Fruit fly (Drosophila melanogaster) whole organism, prepupa: ENCODE data around the gene CG15822.

Source experiments
- CG10669 ChIP-seq: fragments of 200-800 bp; sonication (Bioruptor generic); optimal IDR thresholded peaks from 3 replicates; lab custom pipeline; 2018; ENCODE audit warnings: missing biosample characterization, mild to moderate bottlenecking, missing genetic modification characterization, moderate library complexity
- CG11294 ChIP-seq: fragments of 200-800 bp; sonication (Bioruptor generic); IDR thresholded peaks from 2 replicates; pipeline ENCODE4 v1.3.6; 2022; ENCODE audit warnings: missing biosample characterization, missing genetic modification characterization
- CG11902 ChIP-seq: fragments of 200-800 bp; sonication (Bioruptor generic); optimal IDR thresholded peaks from 3 replicates; lab custom pipeline; 2016; ENCODE audit warnings: missing biosample characterization, missing genetic modification characterization
- CG1621 ChIP-seq: fragments of 200-800 bp; sonication (Bioruptor generic); optimal IDR thresholded peaks from 3 replicates; lab custom pipeline; 2018; ENCODE audit warnings: missing biosample characterization, mild to moderate bottlenecking, missing genetic modification characterization
- CG16779 ChIP-seq: fragments of 200-800 bp; sonication (Bioruptor generic); optimal IDR thresholded peaks from 3 replicates; lab custom pipeline; 2017; ENCODE audit warnings: missing biosample characterization, mild to moderate bottlenecking, missing genetic modification characterization
- CG3032 ChIP-seq: fragments of 200-800 bp; optimal IDR thresholded peaks from 2 replicates; lab custom pipeline; 2019; ENCODE audit warnings: missing biosample characterization, mild to moderate bottlenecking, missing genetic modification characterization, moderate library complexity
- CG6163 ChIP-seq: fragments of 200-800 bp; sonication (Bioruptor generic); IDR thresholded peaks from 3 replicates; pipeline ENCODE4 v1.3.6; 2022; ENCODE audit warnings: missing biosample characterization, missing genetic modification characterization
- CG6276 ChIP-seq: fragments of 200-800 bp; sonication (Bioruptor generic); optimal IDR thresholded peaks from 2 replicates; lab custom pipeline; 2017; ENCODE audit warnings: missing biosample characterization, mild to moderate bottlenecking, missing genetic modification characterization
- CG8632 ChIP-seq: fragments of 200-800 bp; sonication (Bioruptor generic); optimal IDR thresholded peaks from 3 replicates; lab custom pipeline; 2016; ENCODE audit warnings: missing biosample characterization, missing genetic modification characterization
- CG9139 ChIP-seq: fragments of 200-800 bp; sonication (Bioruptor generic); optimal IDR thresholded peaks from 3 replicates; lab custom pipeline; 2017; ENCODE audit warnings: missing biosample characterization, mild to moderate bottlenecking, missing genetic modification characterization
- Eip78C ChIP-seq: fragments of 200-800 bp; sonication (Bioruptor generic); peaks from one replicate; lab custom pipeline; 2016; ENCODE audit warnings: missing biosample characterization, missing genetic modification characterization
- Gug ChIP-seq: fragments of 200-800 bp; sonication (Bioruptor generic); IDR thresholded peaks from 2 replicates; pipeline ENCODE4 v1.3.6; 2022; ENCODE audit warnings: missing biosample characterization, missing genetic modification characterization
- Hr39 ChIP-seq: fragments of 200-800 bp; sonication (Bioruptor generic); optimal IDR thresholded peaks from 2 replicates; lab custom pipeline; 2016; ENCODE audit warnings: missing biosample characterization, missing genetic modification characterization
- Hr4 ChIP-seq: fragments of 200-800 bp; sonication (Bioruptor generic); optimal IDR thresholded peaks from 3 replicates; lab custom pipeline; 2016; ENCODE audit warnings: missing biosample characterization, missing genetic modification characterization
- Sox102F ChIP-seq: fragments of 200-800 bp; sonication (Bioruptor generic); optimal IDR thresholded peaks from 2 replicates; lab custom pipeline; 2016; ENCODE audit warnings: missing biosample characterization, mild to moderate bottlenecking, missing genetic modification characterization
- Sox14 ChIP-seq: fragments of 200-800 bp; sonication (Bioruptor generic); optimal IDR thresholded peaks from 3 replicates; lab custom pipeline; 2016; ENCODE audit warnings: missing biosample characterization, missing genetic modification characterization
- Sox15 ChIP-seq: fragments of 200-800 bp; sonication (Bioruptor generic); optimal IDR thresholded peaks from 3 replicates; lab custom pipeline; 2016; ENCODE audit warnings: missing biosample characterization, missing genetic modification characterization
- dac ChIP-seq: fragments of 200-800 bp; sonication (Bioruptor generic); optimal IDR thresholded peaks from 2 replicates; lab custom pipeline; 2017; ENCODE audit warnings: missing biosample characterization, mild to moderate bottlenecking, missing genetic modification characterization
- eg ChIP-seq: fragments of 200-800 bp; sonication (Bioruptor generic); IDR thresholded peaks from 3 replicates; pipeline ENCODE4 v1.3.6; 2022; ENCODE audit warnings: missing biosample characterization, missing genetic modification characterization
- fd85E ChIP-seq: fragments of 200-800 bp; sonication (Bioruptor generic); optimal IDR thresholded peaks from 3 replicates; lab custom pipeline; 2016; ENCODE audit warnings: missing biosample characterization, missing genetic modification characterization
- lz ChIP-seq: fragments of 200-800 bp; sonication (Bioruptor generic); optimal IDR thresholded peaks from 3 replicates; lab custom pipeline; 2016; ENCODE audit warnings: missing biosample characterization, missing genetic modification characterization
- net ChIP-seq: fragments of 200-800 bp; sonication (Bioruptor generic); optimal IDR thresholded peaks from 3 replicates; lab custom pipeline; 2016; ENCODE audit warnings: missing biosample characterization, missing genetic modification characterization
- pdm3 ChIP-seq: fragments of 200-800 bp; sonication (Bioruptor generic); optimal IDR thresholded peaks from 3 replicates; lab custom pipeline; 2016; ENCODE audit warnings: missing biosample characterization, missing genetic modification characterization
- spab ChIP-seq: fragments of 200-800 bp; sonication (Bioruptor generic); optimal IDR thresholded peaks from 2 replicates; lab custom pipeline; 2017; ENCODE audit warnings: missing biosample characterization, mild to moderate bottlenecking, missing genetic modification characterization, missing genetic modification reagents
- ss ChIP-seq, 2 experiments: fragments of 200-800 bp; sonication (Bioruptor generic); optimal IDR thresholded peaks; 2 replicates in 1 of 2; 3 replicates in 1 of 2; lab custom pipeline; 2017 to 2018; ENCODE audit warnings: mild to moderate bottlenecking in 2 of 2, missing biosample characterization in 2 of 2, missing genetic modification characterization in 2 of 2, moderate library complexity in 1 of 2
- svp ChIP-seq: fragments of 200-800 bp; sonication (Bioruptor generic); peaks from one replicate; lab custom pipeline; 2016; ENCODE audit warnings: missing biosample characterization, missing genetic modification characterization
- vri ChIP-seq: fragments of 200-800 bp; sonication (Bioruptor generic); optimal IDR thresholded peaks from 3 replicates; lab custom pipeline; 2016; ENCODE audit warnings: missing biosample characterization, mild to moderate bottlenecking, missing genetic modification characterization

Gene CG15822

dm6 chr3L:2163608-2164007, at the start of gene CG15822:
CG15822 (minus strand) TSS chr3L:2163863.
- TF ChIP-seq vri (GFP tag; lab: Kevin White, UChicago): no peak
- TF ChIP-seq Sox102F (GFP tag; lab: Kevin White, UChicago): no peak
- no peak for TF ChIP-seq CG3032 (tag; lab: Kevin White, UChicago)
- TF ChIP-seq eg (GFP tag; lab: Robert Waterston, UW): peak; percentile 7; the same call in 1 of the 3 replicates
- TF ChIP-seq CG1621: no peak
- TF ChIP-seq, all 60 proteins: peak for 1

dm6 chr3L:2212403-2212802, 48.7 kb upstream of the CG15822 start, which contains the start of gene CG15878:
CG15878 (minus strand) TSS chr3L:2212503.
- TF ChIP-seq CG16779 (tag; lab: Kevin White, UChicago): no peak
- TF ChIP-seq lz (GFP tag; lab: Kevin White, UChicago): no peak
- TF ChIP-seq CG8632 (GFP tag; lab: Kevin White, UChicago): no peak
- TF ChIP-seq net (GFP tag; lab: Kevin White, UChicago): no peak
- no peak for TF ChIP-seq Hr39 (GFP tag; lab: Kevin White, UChicago)
- no peak for TF ChIP-seq CG9139
- TF ChIP-seq CG6163 (GFP tag; lab: Robert Waterston, UW): no peak
- no peak for TF ChIP-seq ss (GFP tag; optimal IDR thresholded peaks at IDR 0.05; lab: Kevin White, UChicago)
- TF ChIP-seq Sox14 (GFP tag; lab: Kevin White, UChicago): no peak
- no peak for TF ChIP-seq pdm3 (GFP tag; lab: Kevin White, UChicago)
- no peak for TF ChIP-seq Sox102F (GFP tag; lab: Kevin White, UChicago)
- no peak for TF ChIP-seq Eip78C (GFP tag; lab: Kevin White, UChicago)

- TF ChIP-seq ss (GFP tag; optimal IDR thresholded peaks at IDR 0.05; lab: Kevin White, UChicago) (no peak), lz (GFP tag; lab: Kevin White, UChicago) (no peak), svp (no peak), CG6276 (no peak), Eip78C (GFP tag; lab: Kevin White, UChicago) (no peak)
Measured at dm6 chr3L:2196713-2197112, 33.0 kb upstream of the CG15822 start, which contains the start of gene CG8960. CG8960 (plus strand) TSS chr3L:2197013.

dm6 chr3L:2191994-2192450, 28.4 kb upstream of the CG15822 start, which contains the start of gene CG5707:
CG5707 (minus strand) TSS chr3L:2192221.
- TF ChIP-seq Hr4 (GFP tag; lab: Kevin White, UChicago) (no peak), Eip78C (GFP tag; lab: Kevin White, UChicago) (peak; percentile 16)

- TF ChIP-seq spab (GFP tag; lab: Kevin White, UChicago) (no peak), svp (peak; percentile 43)
Measured at dm6 chr3L:2191512-2191911, 27.8 kb upstream of the CG15822 start.

dm6 chr3L:2185630-2186029, 22.0 kb upstream of the CG15822 start, which contains the start of gene CG13810:
CG13810 (plus strand) TSS chr3L:2185930.
- TF ChIP-seq Gug (GFP tag; lab: Robert Waterston, UW): no peak
- TF ChIP-seq Sox15 (GFP tag; lab: Kevin White, UChicago): no peak
- no peak for TF ChIP-seq CG10669 (GFP tag; lab: Kevin White, UChicago)
- no peak for TF ChIP-seq CG16779 (tag; lab: Kevin White, UChicago)

- TF ChIP-seq fd85E (GFP tag; lab: Kevin White, UChicago) (no peak), dac (no peak), CG11902 (GFP tag; lab: Kevin White, UChicago) (no peak), CG11294 (GFP tag; lab: Robert Waterston, UW) (no peak), eg (GFP tag; lab: Robert Waterston, UW) (no peak), svp (peak; percentile 42)
Measured at dm6 chr3L:2174232-2174631, 10.6 kb upstream of the CG15822 start, which contains the start of gene CG15820. CG15820 (minus strand) TSS chr3L:2174332.
